Worm (Caenorhabditis elegans): ENCODE data around the gene hlh-6.
A peak's percentile ranks its signal among the peaks of the same experiment; 100 is the strongest.

The hlh-6 gene

DNA sequence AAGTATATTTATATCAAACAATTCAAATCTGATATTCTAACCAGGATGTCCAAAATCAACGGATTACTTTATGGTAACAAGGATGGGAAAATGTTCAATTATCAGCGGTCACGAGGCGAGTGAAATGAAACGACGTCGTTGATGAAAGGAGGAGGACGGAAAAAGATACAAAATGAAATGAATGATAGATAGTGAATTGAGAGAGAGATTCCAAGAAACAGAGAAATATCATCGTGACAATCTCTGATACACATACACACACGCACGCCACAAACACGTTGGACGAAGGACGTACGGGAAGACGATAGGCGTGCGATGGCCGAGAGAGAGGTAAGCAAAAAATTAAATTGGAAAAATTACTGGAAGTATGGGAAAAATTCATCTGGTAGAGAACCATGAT, 13.6 kb downstream of the hlh-6 start:
- TF ChIP-seq flt-1 (GFP tag; IDR thresholded peaks at IDR 0.05) = no peak
- no peak for TF ChIP-seq hmbx-1 (tag; optimal IDR thresholded peaks at IDR 0.05)
- TF ChIP-seq ama-1 (optimal IDR thresholded peaks at IDR 0.05) = no peak
- no peak for TF ChIP-seq ceh-13 (GFP tag; optimal IDR thresholded peaks at IDR 0.05)
- no peak for TF ChIP-seq pes-1 (GFP tag; IDR thresholded peaks at IDR 0.05)
- no peak for TF ChIP-seq ets-7 (tag; optimal IDR thresholded peaks at IDR 0.05)
- no peak for TF ChIP-seq tbx-11 (GFP tag; IDR thresholded peaks at IDR 0.05)
- TF ChIP-seq F13C5.2 (tag; optimal IDR thresholded peaks at IDR 0.05) = no peak
- no peak for TF ChIP-seq aly-1 (tag; optimal IDR thresholded peaks at IDR 0.05)
- TF ChIP-seq sea-1 (GFP tag; conservative IDR thresholded peaks at IDR 0.05) = no peak
- no peak for TF ChIP-seq hnd-1 (tag; optimal IDR thresholded peaks at IDR 0.05)
- no peak for TF ChIP-seq tbx-37 (GFP tag; conservative IDR thresholded peaks at IDR 0.05)
- TF ChIP-seq scrt-1 (GFP tag; IDR thresholded peaks at IDR 0.05) = no peak
- TF ChIP-seq ceh-36 (tag; optimal IDR thresholded peaks at IDR 0.05) = no peak
- no peak for TF ChIP-seq tra-4 (tag; optimal IDR thresholded peaks at IDR 0.05)
- TF ChIP-seq B0310.2 (tag; optimal IDR thresholded peaks at IDR 0.05) = no peak
- no peak for TF ChIP-seq hmg-4 (GFP tag; optimal IDR thresholded peaks at IDR 0.05)

DNA sequence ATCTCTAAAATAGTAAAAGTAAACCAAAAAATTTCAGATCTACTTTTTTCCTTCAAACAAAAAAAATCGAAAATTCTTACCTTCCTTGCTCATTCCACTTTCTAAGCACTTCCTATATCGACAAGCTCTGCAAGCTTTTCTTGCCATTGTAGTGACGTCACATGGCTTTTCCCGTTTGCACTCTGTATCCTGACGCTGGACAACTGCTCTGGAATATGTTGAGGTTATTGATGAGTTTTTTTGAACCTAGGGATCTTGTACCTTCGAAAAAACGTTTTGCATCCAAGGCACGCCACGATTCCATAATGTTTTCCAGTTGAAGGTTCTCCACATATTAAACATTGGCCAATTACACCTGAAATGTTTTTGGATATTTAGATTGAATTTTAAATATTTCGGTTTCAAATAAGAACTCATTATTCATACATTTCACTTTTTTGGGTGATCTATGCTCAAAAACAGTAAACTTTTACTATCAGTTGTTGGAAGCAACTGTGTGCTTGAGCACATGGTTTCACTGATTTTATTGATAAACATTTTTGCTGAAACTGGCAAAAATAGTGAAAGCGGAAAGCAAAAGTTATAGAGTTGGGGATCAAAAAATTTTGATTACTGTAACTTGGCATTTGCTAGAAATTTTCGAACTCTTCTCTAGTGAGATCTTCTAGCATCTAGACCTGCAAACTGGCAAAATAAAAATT, 14.5 kb downstream of the hlh-6 start:
- TF ChIP-seq hmbx-1 (tag; optimal IDR thresholded peaks at IDR 0.05) = no peak
- TF ChIP-seq ama-1 (optimal IDR thresholded peaks at IDR 0.05) = no peak
- no peak for TF ChIP-seq ets-7 (tag; optimal IDR thresholded peaks at IDR 0.05)
- TF ChIP-seq tbx-37 (GFP tag; conservative IDR thresholded peaks at IDR 0.05) = no peak
- no peak for TF ChIP-seq tbx-11 (GFP tag; IDR thresholded peaks at IDR 0.05)
- no peak for TF ChIP-seq hnd-1 (tag; optimal IDR thresholded peaks at IDR 0.05)
- TF ChIP-seq pes-1 (GFP tag; IDR thresholded peaks at IDR 0.05) = no peak
- no peak for TF ChIP-seq hmg-4 (GFP tag; optimal IDR thresholded peaks at IDR 0.05)
- no peak for TF ChIP-seq aly-1 (tag; optimal IDR thresholded peaks at IDR 0.05)
- no peak for TF ChIP-seq sea-1 (GFP tag; conservative IDR thresholded peaks at IDR 0.05)
- no peak for TF ChIP-seq ceh-36 (tag; optimal IDR thresholded peaks at IDR 0.05)
- no peak for TF ChIP-seq flt-1 (GFP tag; IDR thresholded peaks at IDR 0.05)
- no peak for TF ChIP-seq F13C5.2 (tag; optimal IDR thresholded peaks at IDR 0.05)
- no peak for TF ChIP-seq ceh-13 (GFP tag; optimal IDR thresholded peaks at IDR 0.05)
- no peak for TF ChIP-seq scrt-1 (GFP tag; IDR thresholded peaks at IDR 0.05)
- no peak for TF ChIP-seq tra-4 (tag; optimal IDR thresholded peaks at IDR 0.05)
- TF ChIP-seq B0310.2 (tag; optimal IDR thresholded peaks at IDR 0.05) = no peak

DNA sequence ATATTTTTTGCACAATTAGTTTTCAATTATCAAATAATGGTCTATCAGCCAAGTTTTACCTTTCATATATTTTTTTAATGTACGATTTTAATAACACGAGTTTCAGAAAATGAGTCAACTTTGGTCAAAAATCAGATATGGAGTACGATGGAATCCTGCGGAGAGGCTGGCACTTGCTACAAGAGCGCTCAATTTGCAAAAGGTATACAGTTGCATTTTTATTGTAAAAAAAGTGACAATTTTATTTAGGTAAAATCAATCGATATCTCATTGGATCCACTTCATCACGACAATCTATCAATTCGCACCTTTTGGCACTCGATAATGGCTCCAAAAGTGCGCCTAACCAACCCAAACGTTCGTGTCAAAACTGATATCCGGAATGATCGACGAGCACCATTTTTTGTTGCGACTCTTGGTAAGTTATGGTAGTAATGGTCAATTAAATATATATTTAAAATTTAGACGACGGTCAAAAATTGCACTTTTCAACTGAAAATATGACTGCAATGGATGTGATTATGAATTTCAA, 17.0 kb downstream of the hlh-6 start, which contains the start of gene mrpl-53:
Gene mrpl-53, plus strand, starts transcription at position 107 of the 532 bp plus-strand sequence.
- TF ChIP-seq hmbx-1 (tag; optimal IDR thresholded peaks at IDR 0.05) (no peak), pes-1 (GFP tag; IDR thresholded peaks at IDR 0.05) (no peak)

DNA sequence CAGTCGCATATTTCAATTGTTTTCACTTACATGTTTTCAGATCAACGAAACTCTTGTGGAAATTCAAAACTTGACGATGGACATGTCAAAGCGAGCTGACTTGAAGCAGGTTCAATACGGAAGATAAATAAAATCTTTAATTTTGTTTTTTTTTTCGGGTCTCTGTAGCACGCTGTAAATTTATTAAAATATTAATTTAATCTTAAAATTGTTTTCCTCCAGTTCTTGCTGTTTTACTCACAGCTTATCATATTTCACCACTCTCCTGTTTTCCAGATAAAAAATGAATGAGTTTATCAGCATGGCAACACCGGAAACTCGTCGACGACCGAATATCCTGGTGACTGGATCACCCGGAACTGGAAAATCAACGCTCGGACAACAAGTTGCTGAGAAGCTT, 18.2 kb downstream of the hlh-6 start, which contains the start of gene E02H1.6:
Gene E02H1.6, plus strand, starts transcription at position 301 of the 400 bp plus-strand sequence.
- TF ChIP-seq flt-1 (GFP tag; IDR thresholded peaks at IDR 0.05) (no peak), B0310.2 (tag; optimal IDR thresholded peaks at IDR 0.05) (no peak), pes-1 (GFP tag; IDR thresholded peaks at IDR 0.05) (no peak), ets-7 (tag; optimal IDR thresholded peaks at IDR 0.05) (no peak), tbx-11 (GFP tag; IDR thresholded peaks at IDR 0.05) (no peak), F13C5.2 (tag; optimal IDR thresholded peaks at IDR 0.05) (no peak), tra-4 (tag; optimal IDR thresholded peaks at IDR 0.05) (no peak), scrt-1 (GFP tag; IDR thresholded peaks at IDR 0.05) (no peak), tbx-37 (GFP tag; conservative IDR thresholded peaks at IDR 0.05) (no peak), sea-1 (GFP tag; conservative IDR thresholded peaks at IDR 0.05) (no peak), hmg-4 (GFP tag; optimal IDR thresholded peaks at IDR 0.05) (no peak), ceh-36 (tag; optimal IDR thresholded peaks at IDR 0.05) (no peak), hmbx-1 (tag; optimal IDR thresholded peaks at IDR 0.05) (no peak), ceh-13 (GFP tag; optimal IDR thresholded peaks at IDR 0.05) (no peak), aly-1 (tag; optimal IDR thresholded peaks at IDR 0.05) (no peak)

DNA sequence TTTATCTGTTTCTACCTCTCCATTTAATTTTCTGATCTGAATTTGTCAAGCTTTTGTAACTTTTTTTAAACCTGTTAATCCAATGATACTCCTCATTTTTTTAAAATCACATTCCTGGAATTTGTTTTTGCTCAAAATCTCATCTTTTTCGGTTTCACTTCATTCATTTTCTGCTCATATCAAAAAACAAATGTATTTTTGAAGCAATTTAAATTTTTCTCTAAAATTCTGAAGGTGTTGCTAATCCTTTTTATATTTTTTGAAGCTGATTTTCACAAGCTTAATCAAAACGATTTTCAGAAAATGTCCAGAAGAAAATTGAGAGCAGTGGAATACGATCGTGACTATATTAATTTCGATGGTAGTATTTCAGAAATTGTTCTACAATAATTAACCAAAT, 19.7 kb downstream of the hlh-6 start, which contains the start of gene E02H1.5:
Gene E02H1.5, plus strand, starts transcription at position 301 of the 400 bp plus-strand sequence.
- TF ChIP-seq ceh-36 (tag; optimal IDR thresholded peaks at IDR 0.05) (no peak), ets-7 (tag; optimal IDR thresholded peaks at IDR 0.05) (no peak), aly-1 (tag; optimal IDR thresholded peaks at IDR 0.05) (no peak), hmbx-1 (tag; optimal IDR thresholded peaks at IDR 0.05) (no peak), flt-1 (GFP tag; IDR thresholded peaks at IDR 0.05) (no peak), tra-4 (tag; optimal IDR thresholded peaks at IDR 0.05) (no peak), tbx-37 (GFP tag; conservative IDR thresholded peaks at IDR 0.05) (no peak)

DNA sequence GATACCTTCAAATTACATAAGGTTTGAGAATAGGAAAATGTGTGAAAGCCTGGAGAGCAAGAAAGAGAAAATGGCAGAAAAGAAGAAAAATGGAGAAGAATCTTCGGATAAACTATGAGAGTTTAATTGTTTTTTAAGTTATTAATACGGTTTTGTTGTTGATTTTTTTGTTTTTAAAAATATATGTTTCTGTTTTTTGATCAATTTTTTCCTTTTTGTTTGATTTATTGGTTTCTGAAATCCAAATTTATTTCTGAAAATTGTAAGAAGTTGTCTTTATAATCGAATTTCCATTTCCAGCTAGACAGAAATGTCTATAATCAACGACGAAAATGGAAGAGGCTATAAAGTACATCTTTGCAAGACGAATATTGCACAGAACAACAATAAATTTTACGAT, 21.9 kb downstream of the hlh-6 start, which contains the start of gene parp-2:
Gene parp-2, plus strand, starts transcription at position 301 of the 400 bp plus-strand sequence.
- TF ChIP-seq scrt-1 (GFP tag; IDR thresholded peaks at IDR 0.05) (no peak), tbx-11 (GFP tag; IDR thresholded peaks at IDR 0.05) (no peak), F13C5.2 (tag; optimal IDR thresholded peaks at IDR 0.05) (no peak), tbx-37 (GFP tag; conservative IDR thresholded peaks at IDR 0.05) (no peak), ets-7 (tag; optimal IDR thresholded peaks at IDR 0.05) (no peak)

DNA sequence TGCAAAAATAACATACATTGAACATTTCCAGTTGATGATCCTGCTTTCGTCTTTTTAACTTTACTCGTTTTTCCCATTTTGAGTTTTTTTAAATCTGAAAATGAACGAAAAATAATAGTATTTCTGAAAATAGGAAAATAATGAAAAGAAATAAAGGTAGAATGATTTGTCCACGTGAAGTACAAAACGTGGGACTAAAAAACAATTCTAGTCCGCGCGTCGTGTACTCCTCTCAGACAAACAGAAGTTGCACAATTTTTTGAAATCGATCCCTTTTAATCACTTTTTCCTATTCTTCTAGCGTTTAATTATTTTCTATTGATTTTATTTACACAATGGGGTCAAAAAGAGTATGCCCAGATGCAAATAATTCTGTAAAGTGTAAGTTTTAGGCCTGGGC, 23.6 kb downstream of the hlh-6 start, which contains the start of the genes E02H1.1 and tag-124:
Gene E02H1.1, minus strand, starts transcription at position 94 of the 400 bp plus-strand sequence.
Gene tag-124, plus strand, starts transcription at position 222 of the 400 bp plus-strand sequence.
- TF ChIP-seq tra-4 (tag; optimal IDR thresholded peaks at IDR 0.05) = no peak
- peak; percentile 78 for TF ChIP-seq tbx-37 (GFP tag; conservative IDR thresholded peaks at IDR 0.05)
- peak; percentile 43 for TF ChIP-seq F13C5.2 (tag; optimal IDR thresholded peaks at IDR 0.05)
